Worm (Caenorhabditis elegans): ENCODE data around the gene C05E4.12.

ce11 chrV:804485-804884, 42.7 kb upstream of the C05E4.12 start, which contains the start of gene nhr-270:
- TF ChIP-seq pha-4 (tag; optimal IDR thresholded peaks at IDR 0.05) (no peak), Y79H2A.3 (GFP tag; conservative IDR thresholded peaks at IDR 0.05) (no peak), snpc-4 (GFP tag; optimal IDR thresholded peaks at IDR 0.05) (no peak), snpc-4 (tag; optimal IDR thresholded peaks at IDR 0.05) (no peak), somi-1 (GFP tag; optimal IDR thresholded peaks at IDR 0.05) (no peak), Y95B8A.8 (GFP tag; IDR thresholded peaks at IDR 0.05) (no peak), rcor-1 (GFP tag; IDR thresholded peaks at IDR 0.05) (no peak), repo-1 (tag; optimal IDR thresholded peaks at IDR 0.05) (no peak), sdz-38 (tag; optimal IDR thresholded peaks at IDR 0.05) (no peak), sea-2 (GFP tag; IDR thresholded peaks at IDR 0.05) (no peak), madf-8 (GFP tag; conservative IDR thresholded peaks at IDR 0.05) (no peak), egl-44 (GFP tag; IDR thresholded peaks at IDR 0.05) (no peak), T07F8.4 (tag; optimal IDR thresholded peaks at IDR 0.05) (no peak), lag-1 (GFP tag; IDR thresholded peaks at IDR 0.05) (no peak), rec-8 (tag; optimal IDR thresholded peaks at IDR 0.05) (no peak)
